Worm (Caenorhabditis elegans): ENCODE measurements around the gene clec-228.

clec-228 gene

DNA sequence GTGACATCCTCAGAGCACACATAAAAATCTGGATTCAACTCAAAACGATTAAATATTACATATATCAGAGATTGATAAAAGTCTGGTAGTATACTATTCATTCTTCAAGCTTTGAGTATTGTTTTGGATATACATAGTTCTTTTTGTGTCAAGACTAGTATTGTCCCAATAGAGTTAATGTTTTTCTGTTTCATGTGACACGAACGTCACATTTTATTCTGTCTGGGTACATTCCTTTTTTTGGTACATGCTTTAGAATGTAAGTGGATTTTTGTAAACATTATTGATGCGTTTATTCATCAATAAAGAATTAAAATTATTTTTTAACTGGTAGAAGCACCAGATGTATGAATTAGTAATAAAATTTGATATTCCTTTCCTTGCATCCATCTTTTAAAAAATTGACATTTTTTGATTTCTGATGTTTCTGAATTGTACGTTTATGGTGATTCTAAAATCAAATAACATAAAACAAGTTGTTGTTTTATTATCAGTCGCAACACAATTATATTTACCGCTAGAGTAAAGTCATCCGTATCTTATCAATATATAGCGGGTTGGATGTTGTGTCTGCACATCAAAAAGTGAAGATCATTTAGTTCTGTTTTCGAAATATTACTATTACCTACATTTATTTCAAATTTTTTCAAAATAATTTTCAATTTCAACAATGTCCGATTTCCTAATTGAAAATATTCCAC is 23.3 kb downstream of the clec-228 start, which contains the start of the genes srt-22 and nhr-246:
TSS of gene srt-22 (minus strand) at position 101 of the 701 bp plus-strand sequence.
TSS of gene nhr-246 (plus strand) at position 651 of the 701 bp plus-strand sequence.
- TF ChIP-seq madf-8 (GFP tag; conservative IDR thresholded peaks at IDR 0.05), result no peak
- no peak for TF ChIP-seq die-1 (tag; optimal IDR thresholded peaks at IDR 0.05)
- TF ChIP-seq F55B11.4 (tag; optimal IDR thresholded peaks at IDR 0.05; ENCODE audit: borderline replicate concordance, insufficient read depth), result no peak
- no peak for TF ChIP-seq Y79H2A.3 (GFP tag; conservative IDR thresholded peaks at IDR 0.05)
- TF ChIP-seq C17E4.6 (GFP tag; IDR thresholded peaks at IDR 0.05), result no peak
- no peak for TF ChIP-seq F39B2.1 (GFP tag; IDR thresholded peaks at IDR 0.05)
- no peak for TF ChIP-seq F23B12.7 (tag; optimal IDR thresholded peaks at IDR 0.05; ENCODE audit: insufficient read depth)
- TF ChIP-seq C06A6.2 (GFP tag; conservative IDR thresholded peaks at IDR 0.05), result no peak
- no peak for TF ChIP-seq xnd-1 (tag; optimal IDR thresholded peaks at IDR 0.05)
- no peak for TF ChIP-seq lin-35 (GFP tag; optimal IDR thresholded peaks at IDR 0.05)
- no peak for TF ChIP-seq nfya-2 (GFP tag; IDR thresholded peaks at IDR 0.05)
- TF ChIP-seq sea-2 (GFP tag; IDR thresholded peaks at IDR 0.05), result no peak

DNA sequence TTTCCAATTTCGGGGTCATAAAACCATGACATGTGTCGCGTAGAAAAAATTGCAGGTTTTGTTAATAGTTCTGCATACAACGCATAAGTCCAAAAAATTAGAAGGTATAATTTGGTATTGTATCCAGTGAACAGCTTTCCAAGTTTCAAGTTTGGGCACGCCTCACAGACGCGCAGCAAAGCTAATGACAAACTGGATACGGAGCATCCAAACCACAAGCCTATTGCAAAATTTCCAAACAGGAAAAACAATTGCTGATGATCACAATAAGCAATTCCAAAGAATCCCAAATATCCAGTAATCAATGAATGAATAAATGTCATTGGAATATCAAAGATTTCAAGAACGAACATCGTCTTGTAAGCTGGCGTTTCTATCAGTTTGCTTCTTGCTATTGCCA is 25.7 kb downstream of the clec-228 start:
- TF ChIP-seq F57A8.1 (GFP tag; optimal IDR thresholded peaks at IDR 0.05) (no peak), mel-28 (tag; optimal IDR thresholded peaks at IDR 0.05; ENCODE audit: borderline replicate concordance) (no peak), hrde-1 (tag; optimal IDR thresholded peaks at IDR 0.05; ENCODE audit: borderline replicate concordance) (no peak), him-1 (tag; optimal IDR thresholded peaks at IDR 0.05) (no peak), F52B5.7 (tag; optimal IDR thresholded peaks at IDR 0.05) (no peak)

DNA sequence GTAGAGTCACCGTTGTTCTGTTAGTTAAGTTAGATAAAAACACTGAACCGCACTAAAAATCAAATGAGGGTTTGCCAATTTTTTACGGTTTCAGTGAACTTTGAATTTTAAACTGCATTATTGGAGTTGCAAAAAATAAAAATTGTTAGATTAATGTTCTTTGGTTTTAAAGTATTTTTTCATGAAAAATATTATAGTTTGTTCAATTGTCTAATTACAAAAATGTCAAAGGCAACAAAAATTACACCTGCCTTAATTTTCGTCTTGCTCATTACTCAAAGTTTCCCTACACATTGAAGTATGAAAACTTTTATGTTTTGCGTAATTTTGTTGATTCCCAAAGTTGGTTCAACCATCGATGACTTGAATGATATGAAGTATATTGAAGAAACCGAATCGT is 28.5 kb downstream of the clec-228 start, which contains the start of gene irld-62:
TSS of gene irld-62 (plus strand) at position 301 of the 400 bp plus-strand sequence.
- TF ChIP-seq rec-8 (tag; optimal IDR thresholded peaks at IDR 0.05) (no peak), ccch-3 (GFP tag; optimal IDR thresholded peaks at IDR 0.05) (no peak), T26A5.8 (tag; optimal IDR thresholded peaks at IDR 0.05) (no peak), Y56A3A.18 (GFP tag; IDR thresholded peaks at IDR 0.05) (no peak), F57C9.4 (tag; optimal IDR thresholded peaks at IDR 0.05) (no peak), nhr-179 (tag; optimal IDR thresholded peaks at IDR 0.05) (no peak), sptf-2 (GFP tag; optimal IDR thresholded peaks at IDR 0.05) (no peak), ztf-3 (GFP tag; optimal IDR thresholded peaks at IDR 0.05) (no peak), C06A6.2 (GFP tag; conservative IDR thresholded peaks at IDR 0.05) (no peak), T07F8.4 (tag; optimal IDR thresholded peaks at IDR 0.05) (no peak), ZK185.1 (tag; optimal IDR thresholded peaks at IDR 0.05; ENCODE audit: poor library complexity, severe bottlenecking) (no peak), madf-8 (GFP tag; conservative IDR thresholded peaks at IDR 0.05) (no peak), tlf-1 (GFP tag; optimal IDR thresholded peaks at IDR 0.05) (no peak), aptf-3 (GFP tag; IDR thresholded peaks at IDR 0.05) (no peak), ztf-18 (tag; optimal IDR thresholded peaks at IDR 0.05) (no peak), F57A8.1 (GFP tag; optimal IDR thresholded peaks at IDR 0.05) (no peak)

DNA sequence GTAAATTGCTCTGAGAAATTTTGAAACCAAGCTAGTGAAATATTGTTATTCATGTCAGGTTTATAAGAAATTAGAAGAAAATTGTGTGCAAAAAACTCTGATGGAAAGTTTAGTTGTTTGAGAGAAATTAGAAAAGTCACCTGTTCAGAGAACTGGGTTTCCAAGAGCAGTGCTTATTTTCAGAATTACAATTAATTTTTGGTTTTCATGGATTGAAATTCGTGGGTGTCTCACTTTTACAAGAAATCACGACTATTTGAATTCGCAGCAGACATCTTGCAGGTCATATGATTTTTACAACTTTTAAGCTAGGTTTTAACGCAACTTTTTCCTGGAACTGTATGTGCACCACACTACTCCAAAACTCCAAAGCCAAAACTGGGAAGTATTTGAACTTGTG is 30.3 kb downstream of the clec-228 start, which contains the start of gene srz-10:
TSS of gene srz-10 (minus strand) at position 88 of the 400 bp plus-strand sequence.
- TF ChIP-seq ets-4 (GFP tag; optimal IDR thresholded peaks at IDR 0.05) (no peak), Y53G8AR.9 (GFP tag; conservative IDR thresholded peaks at IDR 0.05) (no peak), cebp-1 (GFP tag; IDR thresholded peaks at IDR 0.05) (no peak), cebp-1 (tag; optimal IDR thresholded peaks at IDR 0.05) (no peak), Y53F4B.3 (GFP tag; IDR thresholded peaks at IDR 0.05) (no peak)
